Worm (Caenorhabditis elegans) whole organism, young adult: ENCODE measurements around the gene C31C9.6.

Experiments used
- F10E7.11 ChIP-seq: sonication (generic microtip); optimal IDR thresholded peaks from 2 replicates; lab custom pipeline; 2017; ENCODE audit warnings: mild to moderate bottlenecking, missing genetic modification characterization, moderate library complexity, missing compliant biosample characterization
- F37B4.10 ChIP-seq: fragments of 200-800 bp; sonication (Bioruptor generic); IDR thresholded peaks from 2 replicates; pipeline ENCODE4 v1.3.6; 2022; ENCODE audit warnings: missing genetic modification characterization, missing compliant biosample characterization
- F49E8.2 ChIP-seq: sonication (generic microtip); optimal IDR thresholded peaks from 3 replicates; lab custom pipeline; 2017; ENCODE audit warnings: missing genetic modification characterization, mild to moderate bottlenecking, missing compliant biosample characterization, antibody characterized with exemption, moderate library complexity; ENCODE audit not compliant: insufficient read depth
- K11D2.4 ChIP-seq: fragments of 200-800 bp; sonication (Bioruptor generic); IDR thresholded peaks from 2 replicates; pipeline ENCODE4 v1.3.6; 2022; ENCODE audit warnings: missing genetic modification reagents, missing genetic modification characterization, missing compliant biosample characterization
- T07F8.4 ChIP-seq: sonication (generic microtip); optimal IDR thresholded peaks from 2 replicates; lab custom pipeline; 2016; ENCODE audit warnings: mild to moderate bottlenecking, missing genetic modification characterization, moderate library complexity, missing compliant biosample characterization
- Y67H2A.10 ChIP-seq: fragments of 200-800 bp; sonication (Bioruptor generic); conservative IDR thresholded peaks from 2 replicates; pipeline ENCODE4 v1.3.6; 2022; ENCODE audit warnings: missing genetic modification reagents, missing genetic modification characterization, missing compliant biosample characterization
- ceh-27 ChIP-seq: fragments of 200-800 bp; sonication (Bioruptor generic); optimal IDR thresholded peaks from 2 replicates; lab custom pipeline; 2018; ENCODE audit warnings: mild to moderate bottlenecking, missing genetic modification characterization, moderate library complexity, missing compliant biosample characterization
- nhr-80 ChIP-seq: sonication (generic microtip); optimal IDR thresholded peaks from 2 replicates; lab custom pipeline; 2016; ENCODE audit warnings: missing genetic modification characterization, missing compliant biosample characterization
- pha-4 ChIP-seq: fragments of 150-350 bp; sonication (generic microtip); optimal IDR thresholded peaks from 2 replicates; lab custom pipeline; 2014; ENCODE audit warnings: missing biosample characterization, missing genetic modification reagents, missing genetic modification characterization
- snpc-1.1 ChIP-seq: sonication (generic microtip); optimal IDR thresholded peaks from 2 replicates; lab custom pipeline; 2017; ENCODE audit warnings: missing genetic modification characterization, mild to moderate bottlenecking, missing compliant biosample characterization, antibody characterized with exemption, moderate library complexity, missing genotype, missing genetic modification reagents; ENCODE audit not compliant: insufficient read depth
- snpc-4 ChIP-seq, 5 experiments: fragments of 150-350 bp in 1 of 5; sonication (generic microtip) in 4 of 5; optimal IDR thresholded peaks; 2 replicates each; lab custom pipeline; 2014 to 2018; ENCODE audit warnings: missing genetic modification characterization in 5 of 5, missing biosample characterization in 3 of 5, antibody characterized with exemption in 2 of 5, mild to moderate bottlenecking in 2 of 5, missing compliant biosample characterization in 2 of 5, missing genotype in 2 of 5, moderate library complexity in 2 of 5, missing genetic modification reagents in 1 of 5

DNA sequence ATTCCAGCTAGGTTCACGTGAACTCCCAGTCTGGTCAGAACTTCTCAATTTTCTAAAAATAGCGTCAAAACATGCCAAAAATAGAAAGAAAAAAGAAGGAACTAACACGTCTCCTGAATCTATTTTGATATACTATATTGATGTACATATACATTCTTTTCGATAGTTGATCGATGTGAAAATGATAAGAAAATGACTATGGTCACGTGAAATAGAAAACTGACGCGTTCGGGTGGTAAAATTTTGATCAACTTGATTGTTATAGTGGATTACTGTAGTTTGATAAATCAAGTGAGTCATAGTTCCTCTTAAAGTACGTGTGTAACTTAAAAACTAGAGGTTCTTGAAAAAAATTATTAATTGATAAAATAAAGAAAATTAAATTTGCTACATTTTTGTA is 2.5 kb upstream of the C31C9.6 start:
- TF ChIP-seq ceh-27 (GFP tag; lab: Kevin White, UChicago) (no peak), pha-4 (tag; lab: Kevin White, UChicago) (no peak), T07F8.4 (tag; lab: Kevin White, UChicago) (no peak), K11D2.4 (GFP tag; lab: Robert Waterston, UW) (no peak), snpc-4 (GFP tag; optimal IDR thresholded peaks at IDR 0.05; lab: Kevin White, UChicago) (no peak), snpc-4 (tag; optimal IDR thresholded peaks at IDR 0.05; lab: Kevin White, UChicago) (no peak), Y67H2A.10 (GFP tag; lab: Robert Waterston, UW) (no peak), nhr-80 (tag; lab: Kevin White, UChicago) (peak; percentile 43), F37B4.10 (GFP tag; lab: Robert Waterston, UW) (no peak), F10E7.11 (tag; lab: Kevin White, UChicago) (no peak), snpc-1.1 (no peak), F49E8.2 (tag; lab: Kevin White, UChicago) (no peak)
